Worm (Caenorhabditis elegans) whole organism, L4 larva: ENCODE measurements around the gene sru-48.

ENCODE experiments used
- nhr-237 ChIP-seq: sonication (generic microtip); optimal IDR thresholded peaks from 2 replicates; lab custom pipeline; 2017; ENCODE audit warnings: missing biosample characterization, missing genetic modification characterization
- nhr-25 ChIP-seq: sonication (generic microtip); optimal IDR thresholded peaks from 2 replicates; lab custom pipeline; 2017; ENCODE audit warnings: missing genetic modification characterization, mild to moderate bottlenecking, missing compliant biosample characterization, antibody characterized with exemption, moderate library complexity, borderline replicate concordance; ENCODE audit not compliant: insufficient read depth
- zag-1 ChIP-seq: fragments of 150-350 bp; optimal IDR thresholded peaks from 2 replicates; lab custom pipeline; 2014; ENCODE audit warnings: missing biosample characterization, missing genetic modification characterization

- TF ChIP-seq zag-1 (tag; lab: Kevin White, UChicago), result no peak
- no peak for TF ChIP-seq nhr-237
- TF ChIP-seq nhr-25, result no peak
Measured at ce11 chrX:5213565-5213964, 33.6 kb downstream of the sru-48 start.
